Fruit fly (Drosophila melanogaster) whole organism, embryonic: ENCODE data around the gene snk.

Source experiments
- Bgb ChIP-seq: fragments of 200-800 bp; sonication (Bioruptor generic); IDR thresholded peaks from 2 replicates; pipeline ENCODE4 v1.3.6; 2022; ENCODE audit warnings: missing biosample characterization, missing genetic modification characterization; ENCODE audit not compliant: partially characterized antibody
- CG10147 ChIP-seq: fragments of 200-800 bp; sonication (Bioruptor generic); optimal IDR thresholded peaks from 2 replicates; lab custom pipeline; 2019; ENCODE audit warnings: missing biosample characterization, mild to moderate bottlenecking, missing genetic modification characterization, moderate library complexity
- CG13287 ChIP-seq: fragments of 200-800 bp; sonication (Bioruptor generic); IDR thresholded peaks from 2 replicates; pipeline ENCODE4 v1.3.6; 2022; ENCODE audit warnings: missing biosample characterization, missing genetic modification characterization; ENCODE audit not compliant: partially characterized antibody
- CG14667 ChIP-seq: fragments of 200-800 bp; sonication (Bioruptor generic); IDR thresholded peaks from 2 replicates; pipeline ENCODE4 v1.3.6; 2022; ENCODE audit warnings: missing biosample characterization, missing genetic modification characterization
- CG15514 ChIP-seq: fragments of 200-800 bp; sonication (Bioruptor generic); optimal IDR thresholded peaks from 3 replicates; lab custom pipeline; 2017; ENCODE audit warnings: missing biosample characterization, missing genetic modification characterization, mild to moderate bottlenecking, moderate library complexity, missing genetic modification reagents
- CG16813 ChIP-seq: fragments of 200-800 bp; sonication (Bioruptor generic); IDR thresholded peaks from 3 replicates; pipeline ENCODE4 v1.3.6; 2022; ENCODE audit warnings: missing biosample characterization, missing genetic modification characterization; ENCODE audit not compliant: partially characterized antibody
- CG17186 ChIP-seq: fragments of 200-800 bp; sonication (Bioruptor generic); optimal IDR thresholded peaks from 3 replicates; lab custom pipeline; 2017; ENCODE audit warnings: missing biosample characterization, missing genetic modification reagents, missing genetic modification characterization
- CG30020 ChIP-seq: fragments of 200-800 bp; optimal IDR thresholded peaks from 2 replicates; lab custom pipeline; 2019; ENCODE audit warnings: missing biosample characterization, mild to moderate bottlenecking, missing genetic modification characterization, moderate library complexity
- CG34224 ChIP-seq: fragments of 200-800 bp; sonication (Bioruptor generic); IDR thresholded peaks from 3 replicates; pipeline ENCODE4 v1.3.6; 2022; ENCODE audit warnings: missing biosample characterization, missing genetic modification characterization; ENCODE audit not compliant: partially characterized antibody
- CG34376 ChIP-seq: fragments of 200-800 bp; sonication (Bioruptor generic); optimal IDR thresholded peaks from 2 replicates; lab custom pipeline; 2018; ENCODE audit warnings: missing biosample characterization, mild to moderate bottlenecking, missing genetic modification characterization
- CG3726 ChIP-seq: fragments of 200-800 bp; sonication (Bioruptor generic); IDR thresholded peaks from 3 replicates; pipeline ENCODE4, ENCODE4 v1.3.6; 2022; ENCODE audit warnings: missing biosample characterization, missing genetic modification characterization
- CG4424 ChIP-seq: fragments of 200-800 bp; sonication (Bioruptor generic); optimal IDR thresholded peaks from 3 replicates; lab custom pipeline; 2016; ENCODE audit warnings: missing biosample characterization, missing genetic modification characterization
- CG6791 ChIP-seq: fragments of 200-800 bp; sonication (Bioruptor generic); IDR thresholded peaks from 3 replicates; pipeline ENCODE4 v1.3.6; 2022; ENCODE audit warnings: missing biosample characterization, missing genetic modification characterization; ENCODE audit not compliant: partially characterized antibody
- CG7357 ChIP-seq: fragments of 200-800 bp; sonication (Bioruptor generic); IDR thresholded peaks from 3 replicates; pipeline ENCODE4 v1.3.6; 2022; ENCODE audit warnings: missing biosample characterization, missing genetic modification characterization
- CG7745 ChIP-seq: fragments of 200-800 bp; sonication (Bioruptor generic); optimal IDR thresholded peaks from 2 replicates; lab custom pipeline; 2018; ENCODE audit warnings: missing biosample characterization, mild to moderate bottlenecking, missing genetic modification characterization, moderate library complexity
- Dbx ChIP-seq: fragments of 200-800 bp; sonication (Bioruptor generic); IDR thresholded peaks from 3 replicates; pipeline ENCODE4 v1.3.6; 2022; ENCODE audit warnings: missing biosample characterization, missing genetic modification characterization
- Dp ChIP-seq: fragments of 200-800 bp; sonication (Bioruptor generic); optimal IDR thresholded peaks from 2 replicates; lab custom pipeline; 2018; ENCODE audit warnings: missing biosample characterization, mild to moderate bottlenecking, missing genetic modification characterization, moderate library complexity
- Dref ChIP-seq: fragments of 200-800 bp; sonication (Bioruptor generic); IDR thresholded peaks from 2 replicates; pipeline ENCODE4 v1.3.6; 2022; ENCODE audit warnings: missing biosample characterization, missing genetic modification characterization
- E2f2 ChIP-seq: fragments of 200-800 bp; sonication (Bioruptor generic); IDR thresholded peaks from 2 replicates; pipeline ENCODE4 v1.3.6; 2022; ENCODE audit warnings: missing biosample characterization, missing genetic modification characterization
- Elba2 ChIP-seq: fragments of 200-800 bp; sonication (Bioruptor generic); optimal IDR thresholded peaks from 3 replicates; lab custom pipeline; 2016; ENCODE audit warnings: missing biosample characterization, missing genetic modification characterization
- Fer2 ChIP-seq: fragments of 200-800 bp; sonication (Bioruptor generic); optimal IDR thresholded peaks from 2 replicates; lab custom pipeline; 2018; ENCODE audit warnings: missing biosample characterization, mild to moderate bottlenecking, missing genetic modification characterization, moderate library complexity
- Gug ChIP-seq: fragments of 200-800 bp; sonication (Bioruptor generic); IDR thresholded peaks from 4 replicates; pipeline ENCODE4 v1.3.6; 2022; ENCODE audit warnings: missing biosample characterization, missing genetic modification characterization
- MBD-R2 ChIP-seq: fragments of 200-800 bp; sonication (Bioruptor generic); IDR thresholded peaks from 2 replicates; pipeline ENCODE4 v1.3.6; 2022; ENCODE audit warnings: missing biosample characterization, missing genetic modification characterization
- NK7.1 ChIP-seq: fragments of 200-800 bp; sonication (Bioruptor generic); optimal IDR thresholded peaks from 3 replicates; lab custom pipeline; 2016; ENCODE audit warnings: missing biosample characterization, missing genetic modification characterization
- Neu2 ChIP-seq: fragments of 200-800 bp; sonication (Bioruptor generic); optimal IDR thresholded peaks from 3 replicates; lab custom pipeline; 2016; ENCODE audit warnings: missing biosample characterization, missing genetic modification characterization, borderline replicate concordance
- PHDP ChIP-seq: fragments of 200-800 bp; sonication (Bioruptor generic); optimal IDR thresholded peaks from 3 replicates; lab custom pipeline; 2018; ENCODE audit warnings: missing biosample characterization, mild to moderate bottlenecking, missing genetic modification characterization, moderate library complexity
- Rx ChIP-seq: fragments of 200-800 bp; sonication (Bioruptor generic); IDR thresholded peaks from 2 replicates; pipeline ENCODE4 v1.3.6; 2022; ENCODE audit warnings: missing biosample characterization, missing genetic modification characterization
- Xbp1 ChIP-seq: fragments of 200-800 bp; sonication (Bioruptor generic); optimal IDR thresholded peaks from 3 replicates; lab custom pipeline; 2016; ENCODE audit warnings: missing biosample characterization, mild to moderate bottlenecking, missing genetic modification characterization
- ap ChIP-seq: fragments of 200-800 bp; sonication (Bioruptor generic); IDR thresholded peaks from 2 replicates; pipeline ENCODE4 v1.3.6; 2022; ENCODE audit warnings: missing biosample characterization, missing genetic modification characterization
- dimm ChIP-seq: fragments of 200-800 bp; sonication (Bioruptor generic); IDR thresholded peaks from 2 replicates; pipeline ENCODE4 v1.3.6; 2022; ENCODE audit warnings: missing biosample characterization, missing genetic modification characterization
- fru ChIP-seq: fragments of >200 bp; optimal IDR thresholded peaks from 2 replicates; lab custom pipeline; 2017
- gem ChIP-seq: fragments of 200-800 bp; sonication (Bioruptor generic); optimal IDR thresholded peaks from 2 replicates; lab custom pipeline; 2019; ENCODE audit warnings: missing biosample characterization, mild to moderate bottlenecking, missing genetic modification characterization, moderate library complexity
- gfzf ChIP-seq: fragments of 200-800 bp; sonication (Bioruptor generic); optimal IDR thresholded peaks from 2 replicates; lab custom pipeline; 2016; ENCODE audit warnings: missing biosample characterization, mild to moderate bottlenecking, missing genetic modification characterization, moderate library complexity
- hb ChIP-seq: fragments of 200-800 bp; sonication (Bioruptor generic); IDR thresholded peaks from 3 replicates; pipeline ENCODE4 v1.3.6; 2022; ENCODE audit warnings: missing biosample characterization, missing genetic modification characterization; ENCODE audit not compliant: partially characterized antibody
- hbn ChIP-seq: fragments of 200-800 bp; sonication (Bioruptor generic); IDR thresholded peaks from 2 replicates; pipeline ENCODE4 v1.3.6; 2022; ENCODE audit warnings: missing biosample characterization, missing genetic modification characterization; ENCODE audit not compliant: partially characterized antibody
- hth ChIP-seq: fragments of >200 bp; optimal IDR thresholded peaks from 2 replicates; lab custom pipeline; 2017; ENCODE audit warnings: inconsistent platforms
- jigr1 ChIP-seq: fragments of 200-800 bp; sonication (Bioruptor generic); IDR thresholded peaks from 3 replicates; pipeline ENCODE4 v1.3.6; 2022; ENCODE audit warnings: missing biosample characterization, missing genetic modification characterization
- ken ChIP-seq: fragments of 200-800 bp; sonication (Bioruptor generic); IDR thresholded peaks from 3 replicates; pipeline ENCODE4 v1.3.6; 2022; ENCODE audit warnings: missing biosample characterization, missing genetic modification characterization
- knrl ChIP-seq: fragments of 200-800 bp; sonication (Bioruptor generic); IDR thresholded peaks from 3 replicates; pipeline ENCODE4 v1.3.6; 2022; ENCODE audit warnings: missing biosample characterization, missing genetic modification characterization; ENCODE audit not compliant: partially characterized antibody
- pho ChIP-seq: fragments of 200-800 bp; sonication (Bioruptor generic); optimal IDR thresholded peaks from 2 replicates; lab custom pipeline; 2016; ENCODE audit warnings: missing biosample characterization, missing genetic modification characterization
- repo ChIP-seq: fragments of 200-800 bp; sonication (Bioruptor generic); optimal IDR thresholded peaks from 2 replicates; lab custom pipeline; 2016; ENCODE audit warnings: missing biosample characterization, missing genetic modification characterization
- slbo ChIP-seq: fragments of 200-800 bp; sonication (Bioruptor generic); IDR thresholded peaks from 2 replicates; pipeline ENCODE4 v1.3.6; 2022; ENCODE audit warnings: missing biosample characterization, missing genetic modification characterization
- slou ChIP-seq: fragments of 200-800 bp; sonication (Bioruptor generic); optimal IDR thresholded peaks from 3 replicates; lab custom pipeline; 2016; ENCODE audit warnings: missing biosample characterization, missing genetic modification characterization
- stwl ChIP-seq: fragments of 200-800 bp; sonication (Bioruptor generic); optimal IDR thresholded peaks from 3 replicates; lab custom pipeline; 2018; ENCODE audit warnings: missing biosample characterization, mild to moderate bottlenecking, missing genetic modification characterization, moderate library complexity
- sug ChIP-seq: fragments of 200-800 bp; optimal IDR thresholded peaks from 2 replicates; lab custom pipeline; 2019; ENCODE audit warnings: missing biosample characterization, mild to moderate bottlenecking, missing genetic modification characterization, moderate library complexity
- tna ChIP-seq: fragments of 200-800 bp; sonication (Bioruptor generic); IDR thresholded peaks from 2 replicates; pipeline ENCODE4 v1.3.6; 2022; ENCODE audit warnings: missing biosample characterization, missing genetic modification characterization; ENCODE audit not compliant: partially characterized antibody
- trem ChIP-seq: fragments of 200-800 bp; optimal IDR thresholded peaks from 3 replicates; lab custom pipeline; 2019; ENCODE audit warnings: missing biosample characterization, mild to moderate bottlenecking, missing genetic modification characterization, moderate library complexity
- tx ChIP-seq: fragments of 200-800 bp; sonication (Bioruptor generic); optimal IDR thresholded peaks from 2 replicates; lab custom pipeline; 2016; ENCODE audit warnings: missing biosample characterization, missing genetic modification characterization
- vnd ChIP-seq: fragments of 200-800 bp; sonication (Bioruptor generic); IDR thresholded peaks from 3 replicates; pipeline ENCODE4 v1.3.6; 2022; ENCODE audit warnings: missing biosample characterization, missing genetic modification characterization; ENCODE audit not compliant: partially characterized antibody
- zfh2 ChIP-seq: fragments of 200-800 bp; sonication (Bioruptor generic); optimal IDR thresholded peaks from 2 replicates; lab custom pipeline; 2016; ENCODE audit warnings: missing biosample characterization, missing genetic modification characterization

The snk gene

dm6 chr3R:12995522-12995921 is 47.0 kb downstream of the snk start, which contains the start of gene CG7488 (continued):
- TF ChIP-seq jigr1 (GFP tag; lab: Robert Waterston, UW) (no peak), NK7.1 (no peak), knrl (GFP tag; lab: Robert Waterston, UW) (peak; percentile 60; the same call in 2 of the 3 replicates), PHDP (no peak), Fer2 (no peak), CG30020 (tag; lab: Kevin White, UChicago) (no peak), Neu2 (no peak), CG16813 (GFP tag; lab: Robert Waterston, UW) (peak; percentile 70), MBD-R2 (GFP tag; lab: Robert Waterston, UW) (peak; percentile 62), Rx (GFP tag; lab: Robert Waterston, UW) (no peak), hb (GFP tag; lab: Robert Waterston, UW) (peak; percentile 75; the same call in 1 of the 3 replicates), CG6791 (GFP tag; lab: Robert Waterston, UW) (peak; percentile 89), CG13287 (GFP tag; lab: Robert Waterston, UW) (peak; percentile 92), Dref (GFP tag; lab: Robert Waterston, UW) (peak; percentile 80), Dp (GFP tag; lab: Kevin White, UChicago) (peak; percentile 91), CG4424 (GFP tag; lab: Kevin White, UChicago) (no peak), trem (peak; percentile 59), CG17186 (GFP tag; lab: Kevin White, UChicago) (peak; percentile 50), Gug (GFP tag; lab: Robert Waterston, UW) (no peak), gfzf (peak; percentile 13), E2f2 (GFP tag; lab: Robert Waterston, UW) (peak; percentile 91), ken (no peak), CG34224 (GFP tag; lab: Robert Waterston, UW) (peak; percentile 97), CG15514 (GFP tag; lab: Kevin White, UChicago) (peak; percentile 18), CG10147 (GFP tag; lab: Kevin White, UChicago) (no peak), vnd (peak; percentile 71), CG7745 (tag; lab: Kevin White, UChicago) (no peak), hbn (GFP tag; lab: Robert Waterston, UW) (peak; percentile 84), pho (no peak), tna (GFP tag; lab: Robert Waterston, UW) (peak; percentile 85)

dm6 chr3R:12995047-12995446 is 47.5 kb downstream of the snk start, which contains the start of gene yellow-f2:
TSS of gene yellow-f2 (minus strand) at chr3R:12995147.
- TF ChIP-seq dimm (GFP tag; lab: Robert Waterston, UW) (no peak), hth (lab: Kevin White, UChicago) (no peak), CG34376 (GFP tag; lab: Kevin White, UChicago) (peak; percentile 11), Elba2 (peak; percentile 72), zfh2 (GFP tag; lab: Kevin White, UChicago) (no peak), sug (tag; lab: Kevin White, UChicago) (peak; percentile 38)

dm6 chr3R:12993018-12993417 is 49.6 kb downstream of the snk start, which contains the start of gene yellow-f:
TSS of gene yellow-f (minus strand) at chr3R:12993201.
- no peak for TF ChIP-seq CG3726 (GFP tag; lab: Robert Waterston, UW)
- no peak for TF ChIP-seq stwl (tag; lab: Kevin White, UChicago)
- no peak for TF ChIP-seq Dbx
- no peak for TF ChIP-seq CG7357 (GFP tag; lab: Robert Waterston, UW)
- TF ChIP-seq gem (tag; lab: Kevin White, UChicago), result no peak
- no peak for TF ChIP-seq Xbp1 (GFP tag; lab: Kevin White, UChicago)
- TF ChIP-seq CG16813 (GFP tag; lab: Robert Waterston, UW), result no peak
- no peak for TF ChIP-seq slbo (GFP tag; lab: Robert Waterston, UW)
- no peak for TF ChIP-seq fru (lab: Kevin White, UChicago)
- no peak for TF ChIP-seq Bgb
- TF ChIP-seq ap (GFP tag; lab: Robert Waterston, UW), result no peak
- TF ChIP-seq tx (GFP tag; lab: Kevin White, UChicago), result no peak
- TF ChIP-seq slou (GFP tag; lab: Kevin White, UChicago), result no peak
- no peak for TF ChIP-seq repo
- TF ChIP-seq CG14667 (GFP tag; lab: Robert Waterston, UW), result no peak
